Worm (Caenorhabditis elegans) whole organism, young adult: ENCODE data around the gene col-94.

Experiments
- B0035.1 ChIP-seq: sonication (generic microtip); optimal IDR thresholded peaks from 2 replicates; lab custom pipeline; 2016; ENCODE audit warnings: missing genetic modification characterization, mild to moderate bottlenecking, missing compliant biosample characterization, missing genotype, missing genetic modification reagents
- B0261.1 ChIP-seq: sonication (generic microtip); optimal IDR thresholded peaks from 2 replicates; lab custom pipeline; 2016; ENCODE audit warnings: mild to moderate bottlenecking, missing genetic modification characterization, moderate library complexity, missing compliant biosample characterization
- B0336.3 ChIP-seq: fragments of 200-800 bp; sonication (Bioruptor generic); IDR thresholded peaks from 2 replicates; pipeline ENCODE4 v1.3.6; 2022; ENCODE audit warnings: missing genetic modification characterization, missing compliant biosample characterization
- F10E7.11 ChIP-seq: sonication (generic microtip); optimal IDR thresholded peaks from 2 replicates; lab custom pipeline; 2017; ENCODE audit warnings: mild to moderate bottlenecking, missing genetic modification characterization, moderate library complexity, missing compliant biosample characterization
- F49E8.2 ChIP-seq: sonication (generic microtip); optimal IDR thresholded peaks from 3 replicates; lab custom pipeline; 2017; ENCODE audit warnings: missing genetic modification characterization, mild to moderate bottlenecking, missing compliant biosample characterization, antibody characterized with exemption, moderate library complexity; ENCODE audit not compliant: insufficient read depth
- F52B5.7 ChIP-seq: sonication (generic microtip); optimal IDR thresholded peaks from 2 replicates; lab custom pipeline; 2016; ENCODE audit warnings: mild to moderate bottlenecking, missing genetic modification characterization, missing compliant biosample characterization
- F57A8.1 ChIP-seq: fragments of 200-800 bp; sonication (Bioruptor generic); optimal IDR thresholded peaks from 2 replicates; lab custom pipeline; 2018; ENCODE audit warnings: mild to moderate bottlenecking, missing genetic modification characterization, moderate library complexity, missing compliant biosample characterization
- K12H6.12 ChIP-seq: fragments of 200-800 bp; sonication (Bioruptor generic); optimal IDR thresholded peaks from 2 replicates; lab custom pipeline; 2018; ENCODE audit warnings: mild to moderate bottlenecking, missing genetic modification characterization, missing compliant biosample characterization
- Y56A3A.18 ChIP-seq: fragments of 200-800 bp; sonication (Bioruptor generic); IDR thresholded peaks from 2 replicates; pipeline ENCODE4 v1.3.6; 2022; ENCODE audit warnings: missing genetic modification reagents, missing genetic modification characterization, missing compliant biosample characterization
- Y79H2A.3 ChIP-seq: fragments of 200-800 bp; sonication (Bioruptor generic); conservative IDR thresholded peaks from 2 replicates; pipeline ENCODE4 v1.3.6; 2022; ENCODE audit warnings: missing genetic modification reagents, missing genetic modification characterization, missing compliant biosample characterization
- ama-1 ChIP-seq, 3 experiments: fragments of 150-350 bp in 1 of 3; sonication (generic microtip) in 2 of 3; optimal IDR thresholded peaks; 2 replicates each; lab custom pipeline; 2014 to 2018; ENCODE audit warnings: missing biosample characterization in 2 of 3, missing genetic modification characterization in 2 of 3, missing genetic modification reagents in 2 of 3
- aptf-3 ChIP-seq: fragments of 200-800 bp; sonication (Bioruptor generic); IDR thresholded peaks from 2 replicates; pipeline ENCODE4 v1.3.6; 2022; ENCODE audit warnings: missing genetic modification characterization, missing compliant biosample characterization
- atf-7 ChIP-seq: sonication (generic microtip); optimal IDR thresholded peaks from 2 replicates; lab custom pipeline; 2017; ENCODE audit warnings: mild to moderate bottlenecking, missing genetic modification characterization, missing compliant biosample characterization
- bed-1 ChIP-seq: fragments of 200-800 bp; sonication (Bioruptor generic); IDR thresholded peaks from 2 replicates; pipeline ENCODE4 v1.3.6; 2022; ENCODE audit warnings: missing genetic modification reagents, missing genetic modification characterization, missing compliant biosample characterization
- cebp-2 ChIP-seq: fragments of 200-800 bp; sonication (Bioruptor generic); IDR thresholded peaks from 2 replicates; pipeline ENCODE4 v1.3.6; 2022; ENCODE audit warnings: missing genetic modification characterization, missing compliant biosample characterization
- ceh-79 ChIP-seq: sonication (generic microtip); optimal IDR thresholded peaks from 2 replicates; lab custom pipeline; 2017; ENCODE audit warnings: mild to moderate bottlenecking, missing genetic modification characterization, missing compliant biosample characterization
- dox-1 ChIP-seq: fragments of 200-800 bp; sonication (Bioruptor generic); IDR thresholded peaks from 2 replicates; pipeline ENCODE4 v1.3.6; 2022; ENCODE audit warnings: missing genetic modification reagents, missing genetic modification characterization, missing compliant biosample characterization
- dpff-1 ChIP-seq: sonication (generic microtip); optimal IDR thresholded peaks from 2 replicates; lab custom pipeline; 2017; ENCODE audit warnings: mild to moderate bottlenecking, missing genetic modification characterization, missing compliant biosample characterization
- efl-1 ChIP-seq: fragments of 150-350 bp; optimal IDR thresholded peaks from 2 replicates; lab custom pipeline; 2014; ENCODE audit warnings: missing biosample characterization, missing genetic modification reagents, missing genetic modification characterization
- egl-18 ChIP-seq: fragments of 200-800 bp; sonication (Bioruptor generic); IDR thresholded peaks from 2 replicates; pipeline ENCODE4 v1.3.6; 2022; ENCODE audit warnings: missing genetic modification reagents, missing genetic modification characterization, missing compliant biosample characterization
- egrh-3 ChIP-seq: fragments of 200-800 bp; sonication (Bioruptor generic); IDR thresholded peaks from 2 replicates; pipeline ENCODE4 v1.3.6; 2022; ENCODE audit warnings: missing genetic modification reagents, missing genetic modification characterization, missing compliant biosample characterization
- ekl-4 ChIP-seq: fragments of 200-800 bp; sonication (Bioruptor generic); IDR thresholded peaks from 2 replicates; pipeline ENCODE4 v1.3.6; 2022; ENCODE audit warnings: missing genetic modification reagents, missing genetic modification characterization, missing compliant biosample characterization
- hlh-12 ChIP-seq: sonication (generic microtip); optimal IDR thresholded peaks from 2 replicates; lab custom pipeline; 2016; ENCODE audit warnings: missing genetic modification characterization, missing compliant biosample characterization
- hmg-20 ChIP-seq: fragments of 200-800 bp; sonication (Bioruptor generic); IDR thresholded peaks from 2 replicates; pipeline ENCODE4 v1.3.6; 2022; ENCODE audit warnings: missing genetic modification reagents, missing genetic modification characterization, missing compliant biosample characterization
- lin-40 ChIP-seq: sonication (generic microtip); optimal IDR thresholded peaks from 2 replicates; lab custom pipeline; 2016; ENCODE audit warnings: missing genetic modification characterization, mild to moderate bottlenecking, missing compliant biosample characterization, missing genotype, missing genetic modification reagents
- madf-10 ChIP-seq: sonication (generic microtip); optimal IDR thresholded peaks from 2 replicates; lab custom pipeline; 2016; ENCODE audit warnings: mild to moderate bottlenecking, missing genetic modification characterization, missing compliant biosample characterization
- madf-6 ChIP-seq: fragments of 200-800 bp; sonication (Bioruptor generic); IDR thresholded peaks from 2 replicates; pipeline ENCODE4 v1.3.6; 2022; ENCODE audit warnings: missing genetic modification reagents, missing genetic modification characterization, missing compliant biosample characterization
- madf-8 ChIP-seq: fragments of 200-800 bp; sonication (Bioruptor generic); conservative IDR thresholded peaks from 2 replicates; pipeline ENCODE4 v1.3.6; 2022; ENCODE audit warnings: missing genetic modification reagents, missing genetic modification characterization, missing compliant biosample characterization
- mcd-1 ChIP-seq: fragments of 200-800 bp; sonication (Bioruptor generic); IDR thresholded peaks from 2 replicates; pipeline ENCODE4 v1.3.6; 2022; ENCODE audit warnings: missing genetic modification reagents, missing genetic modification characterization, missing compliant biosample characterization
- nfya-2 ChIP-seq: fragments of 200-800 bp; sonication (Bioruptor generic); IDR thresholded peaks from 2 replicates; pipeline ENCODE4 v1.3.6; 2022; ENCODE audit warnings: missing genetic modification reagents, missing genetic modification characterization, missing compliant biosample characterization
- nfyb-1 ChIP-seq: fragments of 200-800 bp; sonication (Bioruptor generic); IDR thresholded peaks from 2 replicates; pipeline ENCODE4 v1.3.6; 2022; ENCODE audit warnings: missing genetic modification reagents, missing genetic modification characterization, missing compliant biosample characterization
- nhr-80 ChIP-seq: sonication (generic microtip); optimal IDR thresholded peaks from 2 replicates; lab custom pipeline; 2016; ENCODE audit warnings: missing genetic modification characterization, missing compliant biosample characterization
- nhr-90 ChIP-seq: sonication (generic microtip); optimal IDR thresholded peaks from 2 replicates; lab custom pipeline; 2016; ENCODE audit warnings: missing genotype, mild to moderate bottlenecking, missing genetic modification characterization, missing compliant biosample characterization
- pha-4 ChIP-seq: fragments of 150-350 bp; sonication (generic microtip); optimal IDR thresholded peaks from 2 replicates; lab custom pipeline; 2014; ENCODE audit warnings: missing biosample characterization, missing genetic modification reagents, missing genetic modification characterization
- rpc-1 ChIP-seq, 2 experiments: fragments of 150-350 bp in 1 of 2; sonication (generic microtip) in 1 of 2; optimal IDR thresholded peaks; 2 replicates each; lab custom pipeline; 2014 to 2018; ENCODE audit warnings: missing biosample characterization in 1 of 2, missing genetic modification characterization in 1 of 2, missing genetic modification reagents in 1 of 2, missing genotype in 1 of 2
- sdz-38 ChIP-seq: sonication (generic microtip); optimal IDR thresholded peaks from 2 replicates; lab custom pipeline; 2016; ENCODE audit warnings: missing genotype, missing genetic modification characterization, missing compliant biosample characterization
- sea-2 ChIP-seq: fragments of 200-800 bp; sonication (Bioruptor generic); IDR thresholded peaks from 2 replicates; pipeline ENCODE4 v1.3.6; 2022; ENCODE audit warnings: missing genetic modification characterization, missing compliant biosample characterization
- snpc-4 ChIP-seq, 5 experiments: fragments of 150-350 bp in 1 of 5; sonication (generic microtip) in 4 of 5; optimal IDR thresholded peaks; 2 replicates each; lab custom pipeline; 2014 to 2018; ENCODE audit warnings: missing genetic modification characterization in 5 of 5, missing biosample characterization in 3 of 5, antibody characterized with exemption in 2 of 5, mild to moderate bottlenecking in 2 of 5, missing compliant biosample characterization in 2 of 5, missing genotype in 2 of 5, moderate library complexity in 2 of 5, missing genetic modification reagents in 1 of 5
- somi-1 ChIP-seq: fragments of 200-800 bp; sonication (Bioruptor generic); optimal IDR thresholded peaks from 2 replicates; lab custom pipeline; 2018; ENCODE audit warnings: mild to moderate bottlenecking, missing genetic modification characterization, missing compliant biosample characterization
- sptf-2 ChIP-seq: fragments of 200-800 bp; sonication (Bioruptor generic); optimal IDR thresholded peaks from 2 replicates; lab custom pipeline; 2018; ENCODE audit warnings: mild to moderate bottlenecking, missing genetic modification characterization, missing compliant biosample characterization
- tlf-1 ChIP-seq: fragments of 200-800 bp; sonication (Bioruptor generic); optimal IDR thresholded peaks from 2 replicates; lab custom pipeline; 2018; ENCODE audit warnings: mild to moderate bottlenecking, missing genetic modification characterization, missing compliant biosample characterization
- unc-62 ChIP-seq: fragments of 150-350 bp; optimal IDR thresholded peaks from 2 replicates; lab custom pipeline; 2014; ENCODE audit warnings: missing biosample characterization, missing genetic modification reagents, missing genetic modification characterization
- xnd-1 ChIP-seq: sonication (generic microtip); optimal IDR thresholded peaks from 2 replicates; lab custom pipeline; 2016; ENCODE audit warnings: missing genotype, missing genetic modification reagents, missing genetic modification characterization, missing compliant biosample characterization
- zim-3 ChIP-seq: sonication (generic microtip); optimal IDR thresholded peaks from 2 replicates; lab custom pipeline; 2017; ENCODE audit warnings: mild to moderate bottlenecking, missing genetic modification characterization, moderate library complexity, missing compliant biosample characterization
- ztf-25 ChIP-seq: fragments of 200-800 bp; sonication (Bioruptor generic); IDR thresholded peaks from 2 replicates; pipeline ENCODE4 v1.3.6; 2022; ENCODE audit warnings: missing genetic modification reagents, missing genetic modification characterization, missing compliant biosample characterization
- ztf-26 ChIP-seq: sonication (generic microtip); optimal IDR thresholded peaks from 2 replicates; lab custom pipeline; 2017; ENCODE audit warnings: missing genetic modification characterization, missing compliant biosample characterization
- ztf-6 ChIP-seq: fragments of 200-800 bp; sonication (Bioruptor generic); IDR thresholded peaks from 2 replicates; pipeline ENCODE4 v1.3.6; 2022; ENCODE audit warnings: missing genetic modification reagents, missing genetic modification characterization, missing compliant biosample characterization

Gene col-94

ce11 chrIII:11007552-11008272, 20.0 kb upstream of the col-94 start, which contains the start of the genes fipr-17 and Y48A6B.3 (continued):
- TF ChIP-seq B0336.3 (GFP tag; lab: Robert Waterston, UW) (0 out of 2 replicates have a peak, but pooled peaks have one; percentile 24), sptf-2 (no peak), hlh-12 (tag; lab: Kevin White, UChicago) (no peak), F10E7.11 (tag; lab: Kevin White, UChicago) (no peak), nhr-80 (tag; lab: Kevin White, UChicago) (no peak), egl-18 (GFP tag; lab: Robert Waterston, UW) (no peak), efl-1 (GFP tag; lab: Kevin White, UChicago) (peak; percentile 96), madf-10 (no peak), F57A8.1 (GFP tag; lab: Kevin White, UChicago) (no peak), ztf-6 (GFP tag; lab: Robert Waterston, UW) (no peak), hmg-20 (GFP tag; lab: Robert Waterston, UW) (no peak), xnd-1 (tag; lab: Kevin White, UChicago) (peak; percentile 35), K12H6.12 (no peak), atf-7 (tag; lab: Kevin White, UChicago) (no peak), rpc-1 (optimal IDR thresholded peaks at IDR 0.05; lab: Kevin White, UChicago) (no peak), rpc-1 (tag; optimal IDR thresholded peaks at IDR 0.05; lab: Kevin White, UChicago) (no peak), pha-4 (peak; percentile 62), zim-3 (tag; lab: Kevin White, UChicago) (no peak), sea-2 (GFP tag; lab: Robert Waterston, UW) (no peak), bed-1 (GFP tag; lab: Robert Waterston, UW) (no peak), mcd-1 (peak; percentile 97), tlf-1 (GFP tag; lab: Kevin White, UChicago) (no peak), somi-1 (no peak), aptf-3 (GFP tag; lab: Robert Waterston, UW) (no peak), madf-8 (GFP tag; lab: Robert Waterston, UW) (peak; percentile 60), nhr-90 (no peak), lin-40 (peak; percentile 41), nfya-2 (GFP tag; lab: Robert Waterston, UW) (no peak), snpc-4 (GFP tag; optimal IDR thresholded peaks at IDR 0.05; lab: Kevin White, UChicago) (peak; percentile 42), snpc-4 (tag; optimal IDR thresholded peaks at IDR 0.05; lab: Kevin White, UChicago) (peak; percentile 46 to 70 (median 62)), Y79H2A.3 (GFP tag; lab: Robert Waterston, UW) (no peak), B0035.1 (tag; lab: Kevin White, UChicago) (no peak), F49E8.2 (tag; lab: Kevin White, UChicago) (peak; percentile 69), nfyb-1 (GFP tag; lab: Robert Waterston, UW) (0 out of 2 replicates have a peak, but pooled peaks have one; percentile 42), ceh-79 (tag; lab: Kevin White, UChicago) (no peak), ekl-4 (GFP tag; lab: Robert Waterston, UW) (peak; percentile 52; the same call in 1 of the 2 replicates), dox-1 (GFP tag; lab: Robert Waterston, UW) (peak; percentile 86), cebp-2 (GFP tag; lab: Robert Waterston, UW) (no peak), sdz-38 (tag; lab: Kevin White, UChicago) (no peak), unc-62 (GFP tag; lab: Kevin White, UChicago) (no peak), dpff-1 (no peak), ztf-26 (no peak), madf-6 (peak; percentile 83), ztf-25 (GFP tag; lab: Robert Waterston, UW) (no peak), egrh-3 (0 out of 2 replicates have a peak, but pooled peaks have one; percentile 25), F52B5.7 (tag; lab: Kevin White, UChicago) (no peak), Y56A3A.18 (GFP tag; lab: Robert Waterston, UW) (no peak), B0261.1 (no peak), ama-1 (optimal IDR thresholded peaks at IDR 0.05; lab: Kevin White, UChicago) (no peak), ama-1 (GFP tag; optimal IDR thresholded peaks at IDR 0.05; lab: Kevin White, UChicago) (no peak)
